Worm (Caenorhabditis elegans): ENCODE results near the gene cyn-9.

DNA sequence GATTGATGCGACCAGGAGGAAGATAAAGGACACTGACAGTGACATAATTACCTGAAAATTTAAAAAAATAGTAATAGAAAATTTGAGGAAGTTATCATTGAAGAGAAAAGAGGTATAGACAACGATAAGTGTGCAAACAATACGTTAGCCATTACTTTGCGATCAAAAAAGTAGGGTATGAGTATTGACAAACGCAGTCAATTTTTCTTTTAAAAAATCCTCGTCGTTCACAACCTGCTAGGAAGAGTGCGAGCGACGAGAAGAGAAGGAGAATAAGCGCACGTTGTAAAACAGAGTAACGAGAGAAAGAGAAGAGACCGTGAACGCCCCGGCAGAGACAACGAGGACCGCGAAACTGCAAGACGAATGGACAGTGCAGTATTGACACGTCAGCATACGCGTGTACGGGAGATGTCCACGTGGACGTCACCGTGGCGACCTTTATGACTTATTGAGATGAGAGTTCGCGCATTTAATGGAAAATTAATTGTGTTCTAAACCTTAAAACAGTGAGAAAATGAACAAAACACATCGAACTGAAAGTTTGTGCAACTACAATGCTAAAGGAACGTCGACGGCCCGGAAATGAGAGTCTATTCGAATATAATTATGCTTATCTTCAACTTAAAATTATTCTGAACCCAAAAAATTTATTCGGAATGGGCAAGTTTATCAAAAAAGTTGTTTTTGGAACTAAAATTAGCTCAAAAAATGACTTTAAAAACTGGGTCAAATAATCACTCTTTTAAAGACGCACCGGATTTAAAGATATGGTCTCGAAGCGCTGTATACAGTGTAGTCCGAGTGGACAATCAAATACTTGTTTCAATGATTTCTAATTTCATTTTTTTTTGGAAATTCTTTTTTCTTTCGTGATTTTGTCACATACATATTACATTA, 2.2 kb upstream of the cyn-9 start, which contains the start of the genes pdi-1 and C14B1.2:
- TF ChIP-seq ama-1 (optimal IDR thresholded peaks at IDR 0.05) (no peak), fkh-6 (tag; optimal IDR thresholded peaks at IDR 0.05) (no peak), ceh-24 (tag; optimal IDR thresholded peaks at IDR 0.05) (no peak), pax-1 (tag; optimal IDR thresholded peaks at IDR 0.05) (no peak), unc-42 (tag; optimal IDR thresholded peaks at IDR 0.05) (no peak), ahr-1 (tag; optimal IDR thresholded peaks at IDR 0.05) (no peak), dve-1 (tag; optimal IDR thresholded peaks at IDR 0.05) (no peak), lin-11 (tag; optimal IDR thresholded peaks at IDR 0.05) (no peak)

Data from whole organism, late embryonic.